Fruit fly (Drosophila melanogaster) whole organism, embryonic: ENCODE results near the gene Duox.

Experiments used
- Blimp-1 ChIP-seq: fragments of 200-800 bp; sonication (Bioruptor generic); optimal IDR thresholded peaks from 3 replicates; lab custom pipeline; 2018; ENCODE audit warnings: missing biosample characterization, missing genetic modification characterization, mild to moderate bottlenecking, moderate library complexity, missing genetic modification reagents
- C15 ChIP-seq: fragments of 200-800 bp; sonication (Bioruptor generic); IDR thresholded peaks from 3 replicates; pipeline ENCODE4 v1.3.6; 2022; ENCODE audit warnings: missing biosample characterization, missing genetic modification characterization
- CG10543 ChIP-seq: fragments of 200-800 bp; sonication (Bioruptor generic); optimal IDR thresholded peaks from 3 replicates; lab custom pipeline; 2017; ENCODE audit warnings: missing biosample characterization, mild to moderate bottlenecking, missing genetic modification characterization, moderate library complexity
- CG10565 ChIP-seq: fragments of 200-800 bp; sonication (Bioruptor generic); optimal IDR thresholded peaks from 3 replicates; lab custom pipeline; 2016; ENCODE audit warnings: missing biosample characterization, mild to moderate bottlenecking, missing genetic modification characterization
- CG11723 ChIP-seq: fragments of 200-800 bp; sonication (Bioruptor generic); optimal IDR thresholded peaks from 2 replicates; lab custom pipeline; 2017; ENCODE audit warnings: missing biosample characterization, mild to moderate bottlenecking, missing genetic modification characterization
- CG12219 ChIP-seq: fragments of 200-800 bp; sonication (Bioruptor generic); optimal IDR thresholded peaks from 3 replicates; lab custom pipeline; 2018; ENCODE audit warnings: missing biosample characterization, mild to moderate bottlenecking, missing genetic modification characterization
- CG12769 ChIP-seq: fragments of 200-800 bp; sonication (Bioruptor generic); optimal IDR thresholded peaks from 2 replicates; lab custom pipeline; 2019; ENCODE audit warnings: missing biosample characterization, mild to moderate bottlenecking, missing genetic modification characterization, moderate library complexity
- CG13424 ChIP-seq: fragments of 200-800 bp; sonication (Bioruptor generic); optimal IDR thresholded peaks from 2 replicates; lab custom pipeline; 2019; ENCODE audit warnings: missing biosample characterization, mild to moderate bottlenecking, missing genetic modification characterization, moderate library complexity
- CG14014 ChIP-seq: fragments of 200-800 bp; sonication (Bioruptor generic); IDR thresholded peaks from 2 replicates; pipeline ENCODE4 v1.3.6; 2022; ENCODE audit warnings: missing biosample characterization, missing genetic modification characterization
- CG14860 ChIP-seq: fragments of 200-800 bp; sonication (Bioruptor generic); IDR thresholded peaks from 3 replicates; pipeline ENCODE4 v1.3.6; 2022; ENCODE audit warnings: missing biosample characterization, missing genetic modification characterization; ENCODE audit not compliant: partially characterized antibody
- CG17361 ChIP-seq: fragments of 200-800 bp; sonication (Bioruptor generic); IDR thresholded peaks from 3 replicates; pipeline ENCODE4 v1.3.6; 2022; ENCODE audit warnings: missing biosample characterization, missing genetic modification characterization
- CG17568 ChIP-seq: fragments of 200-800 bp; sonication (Bioruptor generic); optimal IDR thresholded peaks from 2 replicates; lab custom pipeline; 2018; ENCODE audit warnings: missing biosample characterization, mild to moderate bottlenecking, missing genetic modification characterization, moderate library complexity
- CG3407 ChIP-seq: fragments of 200-800 bp; sonication (Bioruptor generic); optimal IDR thresholded peaks from 2 replicates; lab custom pipeline; 2018; ENCODE audit warnings: missing biosample characterization, mild to moderate bottlenecking, missing genetic modification characterization
- CG4328 ChIP-seq: fragments of 200-800 bp; sonication (Bioruptor generic); optimal IDR thresholded peaks from 3 replicates; lab custom pipeline; 2017; ENCODE audit warnings: missing biosample characterization, missing genetic modification reagents, missing genetic modification characterization
- CG4820 ChIP-seq: fragments of 200-800 bp; sonication (Bioruptor generic); optimal IDR thresholded peaks from 3 replicates; lab custom pipeline; 2016; ENCODE audit warnings: missing biosample characterization, missing genetic modification characterization
- CG4854 ChIP-seq: fragments of 200-800 bp; sonication (Bioruptor generic); optimal IDR thresholded peaks from 2 replicates; lab custom pipeline; 2016; ENCODE audit warnings: missing biosample characterization, missing genetic modification characterization, inconsistent platforms
- CG5180 ChIP-seq: fragments of 200-800 bp; sonication (Bioruptor generic); optimal IDR thresholded peaks from 3 replicates; lab custom pipeline; 2017; ENCODE audit warnings: missing biosample characterization, missing genetic modification characterization, mild to moderate bottlenecking, moderate library complexity, missing genetic modification reagents
- CG6683 ChIP-seq: fragments of 200-800 bp; sonication (Bioruptor generic); optimal IDR thresholded peaks from 2 replicates; lab custom pipeline; 2017; ENCODE audit warnings: missing biosample characterization, mild to moderate bottlenecking, missing genetic modification characterization, missing genetic modification reagents
- ERR ChIP-seq: fragments of 200-800 bp; sonication (Bioruptor generic); optimal IDR thresholded peaks from 2 replicates; lab custom pipeline; 2016; ENCODE audit warnings: missing biosample characterization, missing genetic modification characterization
- Fer2 ChIP-seq: fragments of 200-800 bp; sonication (Bioruptor generic); optimal IDR thresholded peaks from 2 replicates; lab custom pipeline; 2018; ENCODE audit warnings: missing biosample characterization, mild to moderate bottlenecking, missing genetic modification characterization, moderate library complexity
- GATAe ChIP-seq: fragments of 200-800 bp; sonication (Bioruptor generic); conservative IDR thresholded peaks from 2 replicates; pipeline ENCODE4 v1.3.6; 2022; ENCODE audit warnings: missing biosample characterization, missing genetic modification characterization
- Hmr ChIP-seq: fragments of 200-800 bp; sonication (Bioruptor generic); optimal IDR thresholded peaks from 3 replicates; lab custom pipeline; 2017; ENCODE audit warnings: mild to moderate bottlenecking, missing biosample characterization, missing genetic modification reagents, missing genetic modification characterization
- Kr ChIP-seq: fragments of 200-800 bp; sonication (Bioruptor generic); optimal IDR thresholded peaks from 2 replicates; lab custom pipeline; 2017; ENCODE audit warnings: missing biosample characterization, mild to moderate bottlenecking, missing genetic modification characterization
- Nf-YC ChIP-seq: fragments of 200-800 bp; optimal IDR thresholded peaks from 3 replicates; lab custom pipeline; 2019; ENCODE audit warnings: missing biosample characterization, mild to moderate bottlenecking, missing genetic modification characterization, moderate library complexity
- PHDP ChIP-seq: fragments of 200-800 bp; sonication (Bioruptor generic); optimal IDR thresholded peaks from 3 replicates; lab custom pipeline; 2018; ENCODE audit warnings: missing biosample characterization, mild to moderate bottlenecking, missing genetic modification characterization, moderate library complexity
- Rx ChIP-seq: fragments of 200-800 bp; sonication (Bioruptor generic); IDR thresholded peaks from 2 replicates; pipeline ENCODE4 v1.3.6; 2022; ENCODE audit warnings: missing biosample characterization, missing genetic modification characterization
- Sin3A ChIP-seq: fragments of >200 bp; optimal IDR thresholded peaks from 2 replicates; lab custom pipeline; 2018
- Sry-δ ChIP-seq: fragments of 200-800 bp; sonication (Bioruptor generic); optimal IDR thresholded peaks from 2 replicates; lab custom pipeline; 2016; ENCODE audit warnings: missing biosample characterization, missing genetic modification characterization
- ap ChIP-seq: fragments of 200-800 bp; sonication (Bioruptor generic); IDR thresholded peaks from 2 replicates; pipeline ENCODE4 v1.3.6; 2022; ENCODE audit warnings: missing biosample characterization, missing genetic modification characterization
- bbx ChIP-seq: fragments of 200-800 bp; sonication (Bioruptor generic); IDR thresholded peaks from 2 replicates; pipeline ENCODE4 v1.3.6; 2022; ENCODE audit warnings: missing biosample characterization, missing genetic modification characterization; ENCODE audit not compliant: partially characterized antibody
- br ChIP-seq: fragments of >200 bp; optimal IDR thresholded peaks from 2 replicates; lab custom pipeline; 2017
- crp ChIP-seq, 2 experiments: fragments of 200-800 bp; sonication (Bioruptor generic); optimal IDR thresholded peaks; 2 replicates in 1 of 2; 3 replicates in 1 of 2; lab custom pipeline; 2017; ENCODE audit warnings: missing biosample characterization in 2 of 2, missing genetic modification characterization in 2 of 2, mild to moderate bottlenecking in 1 of 2, moderate library complexity in 1 of 2
- da ChIP-seq: fragments of 200-800 bp; sonication (Bioruptor generic); optimal IDR thresholded peaks from 2 replicates; lab custom pipeline; 2016; ENCODE audit warnings: missing biosample characterization, missing genetic modification characterization
- disco-r ChIP-seq: fragments of 200-800 bp; sonication (Bioruptor generic); optimal IDR thresholded peaks from 2 replicates; lab custom pipeline; 2016; ENCODE audit warnings: missing biosample characterization, missing genetic modification characterization
- gsb-n ChIP-seq: fragments of 200-800 bp; sonication (Bioruptor generic); optimal IDR thresholded peaks from 3 replicates; lab custom pipeline; 2018; ENCODE audit warnings: missing biosample characterization, mild to moderate bottlenecking, missing genetic modification characterization
- hkb ChIP-seq, 2 experiments: fragments of 200-800 bp in 1 of 2; fragments of >200 bp in 1 of 2; sonication (Bioruptor generic) in 1 of 2; IDR thresholded peaks in 1 of 2; optimal IDR thresholded peaks in 1 of 2; 2 replicates each; pipeline versions ENCODE4 v1.3.6 to Lab custom; 2017 to 2022; ENCODE audit warnings: missing biosample characterization in 1 of 2, missing genetic modification characterization in 1 of 2
- klu ChIP-seq: fragments of 200-800 bp; sonication (Bioruptor generic); IDR thresholded peaks from 2 replicates; pipeline ENCODE4 v1.3.6; 2022; ENCODE audit warnings: missing biosample characterization, missing genetic modification characterization
- knrl ChIP-seq: fragments of 200-800 bp; sonication (Bioruptor generic); IDR thresholded peaks from 3 replicates; pipeline ENCODE4 v1.3.6; 2022; ENCODE audit warnings: missing biosample characterization, missing genetic modification characterization; ENCODE audit not compliant: partially characterized antibody
- odd ChIP-seq: fragments of 200-800 bp; sonication (Bioruptor generic); optimal IDR thresholded peaks from 2 replicates; lab custom pipeline; 2017; ENCODE audit warnings: missing biosample characterization, mild to moderate bottlenecking, missing genetic modification characterization
- onecut ChIP-seq: fragments of 200-800 bp; sonication (Bioruptor generic); IDR thresholded peaks from 2 replicates; pipeline ENCODE4 v1.3.6; 2022; ENCODE audit warnings: missing biosample characterization, missing genetic modification characterization
- org-1 ChIP-seq: fragments of 200-800 bp; sonication (Bioruptor generic); optimal IDR thresholded peaks from 2 replicates; lab custom pipeline; 2017; ENCODE audit warnings: missing biosample characterization, missing genetic modification characterization
- pfk ChIP-seq: fragments of 200-800 bp; sonication (Bioruptor generic); optimal IDR thresholded peaks from 2 replicates; lab custom pipeline; 2018; ENCODE audit warnings: missing biosample characterization, mild to moderate bottlenecking, missing genetic modification characterization, moderate library complexity
- pum ChIP-seq: fragments of 200-800 bp; sonication (Bioruptor generic); optimal IDR thresholded peaks from 2 replicates; lab custom pipeline; 2016; ENCODE audit warnings: missing biosample characterization, missing genetic modification characterization
- sens-2 ChIP-seq: fragments of 200-800 bp; sonication (Bioruptor generic); IDR thresholded peaks from 2 replicates; pipeline ENCODE4 v1.3.6; 2022; ENCODE audit warnings: missing biosample characterization, missing genetic modification characterization
- sob ChIP-seq: fragments of 200-800 bp; sonication (Bioruptor generic); IDR thresholded peaks from 2 replicates; pipeline ENCODE4 v1.3.6; 2022; ENCODE audit warnings: missing biosample characterization, missing genetic modification characterization
- tna ChIP-seq: fragments of 200-800 bp; sonication (Bioruptor generic); IDR thresholded peaks from 2 replicates; pipeline ENCODE4 v1.3.6; 2022; ENCODE audit warnings: missing biosample characterization, missing genetic modification characterization; ENCODE audit not compliant: partially characterized antibody
- tx ChIP-seq: fragments of 200-800 bp; sonication (Bioruptor generic); optimal IDR thresholded peaks from 2 replicates; lab custom pipeline; 2016; ENCODE audit warnings: missing biosample characterization, missing genetic modification characterization
- usp ChIP-seq: fragments of >200 bp; optimal IDR thresholded peaks from 2 replicates; lab custom pipeline; 2017; ENCODE audit warnings: missing biosample characterization, missing genetic modification characterization
- zfh1 ChIP-seq: fragments of 200-800 bp; sonication (Bioruptor generic); IDR thresholded peaks from 3 replicates; pipeline ENCODE4 v1.3.6; 2022; ENCODE audit warnings: missing biosample characterization, missing genetic modification characterization

The Duox gene

DNA sequence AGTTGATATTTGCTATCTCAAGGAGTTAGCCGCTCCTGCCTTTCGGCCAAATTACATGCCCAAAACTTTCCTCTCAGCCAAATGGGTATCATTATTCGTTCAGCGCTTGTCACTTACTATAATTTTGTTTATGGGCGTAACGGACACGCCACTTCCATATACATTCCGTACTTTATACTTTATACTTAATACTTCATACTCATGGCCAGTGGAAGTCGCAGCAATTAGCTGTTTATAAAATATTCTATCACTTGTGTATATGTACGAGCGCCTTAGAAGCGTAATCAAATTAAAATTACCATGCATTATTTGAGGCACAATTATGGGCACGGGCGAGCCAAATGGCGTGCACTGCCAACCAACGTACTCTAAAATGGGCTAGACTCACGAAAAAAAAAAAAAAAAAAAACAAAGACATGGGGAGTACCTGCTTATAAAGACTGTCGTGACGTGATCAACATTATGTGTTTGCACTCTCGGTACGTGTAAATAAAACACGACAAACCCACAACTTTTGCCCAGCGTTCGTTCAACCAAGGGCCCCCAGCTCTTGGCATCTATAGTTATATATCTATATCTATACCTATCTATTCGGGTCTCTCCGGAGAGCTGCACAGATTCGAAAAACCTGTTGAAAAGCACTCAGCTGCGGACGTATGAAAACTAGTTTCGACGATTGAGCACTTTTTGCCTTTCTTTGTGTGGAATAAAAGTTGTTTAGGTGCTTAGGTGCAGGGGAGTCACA is 31.3 kb upstream of the Duox start (continued):
- peak; percentile 19; the same call in 1 of the 2 replicates for TF ChIP-seq onecut (GFP tag; lab: Robert Waterston, UW)
- TF ChIP-seq CG17568 (GFP tag; lab: Kevin White, UChicago): peak; percentile 2
- TF ChIP-seq CG3407 (GFP tag; lab: Kevin White, UChicago): no peak
- TF ChIP-seq org-1: no peak
- peak; percentile 5 for TF ChIP-seq PHDP (tag; lab: Kevin White, UChicago)
- TF ChIP-seq CG13424: no peak
- peak; percentile 57 for TF ChIP-seq sob (GFP tag; lab: Robert Waterston, UW)
- TF ChIP-seq CG12769 (tag; lab: Kevin White, UChicago): peak; percentile 45
- TF ChIP-seq ERR: no peak
- peak; percentile 23 for TF ChIP-seq Hmr
- no peak for TF ChIP-seq GATAe (GFP tag; lab: Robert Waterston, UW)
- TF ChIP-seq zfh1 (GFP tag; lab: Robert Waterston, UW): 0 out of 3 replicates have a peak, but pooled peaks have one; percentile 15
- TF ChIP-seq crp (GFP tag; optimal IDR thresholded peaks at IDR 0.05; lab: Kevin White, UChicago): no peak
- TF ChIP-seq Blimp-1: peak; percentile 7
- no peak for TF ChIP-seq CG14860 (GFP tag; lab: Robert Waterston, UW)
- TF ChIP-seq disco-r: no peak
- TF ChIP-seq CG10543 (GFP tag; lab: Kevin White, UChicago): peak; percentile 72
- peak; percentile 40 for TF ChIP-seq odd (GFP tag; lab: Kevin White, UChicago)
- peak; percentile 34 for TF ChIP-seq CG4328 (GFP tag; lab: Kevin White, UChicago)
- no peak for TF ChIP-seq CG6683 (GFP tag; lab: Kevin White, UChicago)
- TF ChIP-seq Kr (GFP tag; lab: Kevin White, UChicago): no peak
- TF ChIP-seq klu (GFP tag; lab: Robert Waterston, UW): no peak
- no peak for TF ChIP-seq Nf-YC
- TF ChIP-seq CG14014 (GFP tag; lab: Robert Waterston, UW): peak; percentile 28; the same call in 1 of the 2 replicates
- no peak for TF ChIP-seq tx (GFP tag; lab: Kevin White, UChicago)
- TF ChIP-seq ap: no peak
- TF ChIP-seq CG4854 (GFP tag; lab: Kevin White, UChicago): no peak
- no peak for TF ChIP-seq knrl
- TF ChIP-seq tna (GFP tag; lab: Robert Waterston, UW): no peak
- no peak for TF ChIP-seq Rx (GFP tag; lab: Robert Waterston, UW)
- no peak for TF ChIP-seq CG4820 (GFP tag; lab: Kevin White, UChicago)
- 0 out of 2 replicates have a peak, but pooled peaks have one; percentile 34 for TF ChIP-seq bbx (GFP tag; lab: Robert Waterston, UW)
- no peak for TF ChIP-seq gsb-n (tag; lab: Kevin White, UChicago)
- no peak for TF ChIP-seq Sin3A (lab: Kevin White, UChicago)
- TF ChIP-seq CG12219: peak; percentile 4
- TF ChIP-seq pum (GFP tag; lab: Kevin White, UChicago): no peak
- TF ChIP-seq hkb (optimal IDR thresholded peaks at IDR 0.05; lab: Kevin White, UChicago): no peak
- TF ChIP-seq hkb (GFP tag; IDR thresholded peaks at IDR 0.05; lab: Robert Waterston, UW): peak; percentile 16; the same call in 1 of the 2 replicates
- no peak for TF ChIP-seq CG10565 (GFP tag; lab: Kevin White, UChicago)
- no peak for TF ChIP-seq da (GFP tag; lab: Kevin White, UChicago)
- no peak for TF ChIP-seq Sry-δ (GFP tag; lab: Kevin White, UChicago)
- no peak for TF ChIP-seq C15 (GFP tag; lab: Robert Waterston, UW)
- peak; percentile 31 for TF ChIP-seq CG11723
- no peak for TF ChIP-seq br (lab: Kevin White, UChicago)
- TF ChIP-seq usp (GFP tag; lab: Kevin White, UChicago): no peak
- TF ChIP-seq sens-2: 0 out of 2 replicates have a peak, but pooled peaks have one; percentile 4
- TF ChIP-seq CG17361 (GFP tag; lab: Robert Waterston, UW): no peak
- TF ChIP-seq Fer2 (tag; lab: Kevin White, UChicago): no peak
- peak; percentile 22 for TF ChIP-seq pfk (GFP tag; lab: Kevin White, UChicago)
- peak; percentile 24 for TF ChIP-seq CG5180 (GFP tag; lab: Kevin White, UChicago)
